Worm (Caenorhabditis elegans): Measurements from ENCODE around the gene srh-166.

- TF ChIP-seq pha-4 (tag; optimal IDR thresholded peaks at IDR 0.05), result no peak
- no peak for TF ChIP-seq ztf-11 (tag; optimal IDR thresholded peaks at IDR 0.05)
- TF ChIP-seq unc-39 (tag; optimal IDR thresholded peaks at IDR 0.05), result no peak
- TF ChIP-seq elt-3 (tag; optimal IDR thresholded peaks at IDR 0.05), result no peak
- TF ChIP-seq nhr-237 (tag; optimal IDR thresholded peaks at IDR 0.05), result no peak
- TF ChIP-seq lin-13 (tag; optimal IDR thresholded peaks at IDR 0.05), result no peak
Measured at ce11 chrV:20555120-20555519, 29.5 kb upstream of the srh-166 start, which contains the start of gene Y38H6C.21.

Data from whole organism, mixed stage, embryonic.